Worm (Caenorhabditis elegans) whole organism, L4/young adult: ENCODE measurements around the gene B0222.11.

Experiments used
- W03F9.2 ChIP-seq: fragments of 150-350 bp; optimal IDR thresholded peaks from 2 replicates; lab custom pipeline; 2014; ENCODE audit warnings: missing biosample characterization, missing genetic modification characterization
- him-1 ChIP-seq: sonication (generic microtip); optimal IDR thresholded peaks from 2 replicates; lab custom pipeline; 2016; ENCODE audit warnings: missing genotype, missing genetic modification reagents, missing genetic modification characterization, missing compliant biosample characterization

DNA sequence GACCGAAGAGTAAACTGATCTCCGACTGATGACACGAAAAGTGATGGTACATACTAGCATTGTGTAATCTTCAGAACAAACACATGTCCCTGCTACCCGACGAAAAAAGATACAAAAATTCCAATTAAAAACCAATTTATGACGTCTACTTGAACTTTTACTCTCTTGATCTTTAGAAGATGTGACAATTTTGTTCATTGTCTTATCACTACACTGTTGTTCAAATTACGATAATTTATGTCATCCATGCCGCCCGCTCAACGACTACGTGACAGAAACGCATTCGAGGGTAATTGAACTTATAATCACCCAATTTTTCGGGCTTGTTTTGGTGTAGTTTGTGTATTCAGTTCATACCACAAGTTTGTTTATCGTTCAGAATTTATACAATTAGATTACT lies 24.1 kb downstream of the B0222.11 start:
- TF ChIP-seq W03F9.2 (tag; lab: Kevin White, UChicago) (no peak), him-1 (tag; lab: Kevin White, UChicago) (no peak)
